Worm (Caenorhabditis elegans) whole organism, young adult: ENCODE data around the gene gsto-1.

Source experiments
- B0336.3 ChIP-seq: fragments of 200-800 bp; sonication (Bioruptor generic); IDR thresholded peaks from 2 replicates; pipeline ENCODE4 v1.3.6; 2022; ENCODE audit warnings: missing genetic modification characterization, missing compliant biosample characterization
- C17E4.6 ChIP-seq: fragments of 200-800 bp; sonication (Bioruptor generic); IDR thresholded peaks from 2 replicates; pipeline ENCODE4 v1.3.6; 2022; ENCODE audit warnings: missing genetic modification reagents, missing genetic modification characterization, missing compliant biosample characterization
- akir-1 ChIP-seq: fragments of 200-800 bp; sonication (Bioruptor generic); optimal IDR thresholded peaks from 2 replicates; lab custom pipeline; 2018; ENCODE audit warnings: mild to moderate bottlenecking, missing genetic modification characterization, moderate library complexity, missing compliant biosample characterization
- ama-1 ChIP-seq, 3 experiments: fragments of 150-350 bp in 1 of 3; sonication (generic microtip) in 2 of 3; optimal IDR thresholded peaks; 2 replicates each; lab custom pipeline; 2014 to 2018; ENCODE audit warnings: missing biosample characterization in 2 of 3, missing genetic modification characterization in 2 of 3, missing genetic modification reagents in 2 of 3
- ceh-100 ChIP-seq: fragments of 200-800 bp; sonication (Bioruptor generic); IDR thresholded peaks from 2 replicates; pipeline ENCODE4 v1.3.6; 2022; ENCODE audit warnings: missing genetic modification reagents, missing genetic modification characterization, missing compliant biosample characterization
- pha-4 ChIP-seq: fragments of 150-350 bp; sonication (generic microtip); optimal IDR thresholded peaks from 2 replicates; lab custom pipeline; 2014; ENCODE audit warnings: missing biosample characterization, missing genetic modification reagents, missing genetic modification characterization
- repo-1 ChIP-seq: sonication (generic microtip); optimal IDR thresholded peaks from 2 replicates; lab custom pipeline; 2017; ENCODE audit warnings: mild to moderate bottlenecking, missing genetic modification characterization, missing compliant biosample characterization
- sea-2 ChIP-seq: fragments of 200-800 bp; sonication (Bioruptor generic); IDR thresholded peaks from 2 replicates; pipeline ENCODE4 v1.3.6; 2022; ENCODE audit warnings: missing genetic modification characterization, missing compliant biosample characterization

DNA sequence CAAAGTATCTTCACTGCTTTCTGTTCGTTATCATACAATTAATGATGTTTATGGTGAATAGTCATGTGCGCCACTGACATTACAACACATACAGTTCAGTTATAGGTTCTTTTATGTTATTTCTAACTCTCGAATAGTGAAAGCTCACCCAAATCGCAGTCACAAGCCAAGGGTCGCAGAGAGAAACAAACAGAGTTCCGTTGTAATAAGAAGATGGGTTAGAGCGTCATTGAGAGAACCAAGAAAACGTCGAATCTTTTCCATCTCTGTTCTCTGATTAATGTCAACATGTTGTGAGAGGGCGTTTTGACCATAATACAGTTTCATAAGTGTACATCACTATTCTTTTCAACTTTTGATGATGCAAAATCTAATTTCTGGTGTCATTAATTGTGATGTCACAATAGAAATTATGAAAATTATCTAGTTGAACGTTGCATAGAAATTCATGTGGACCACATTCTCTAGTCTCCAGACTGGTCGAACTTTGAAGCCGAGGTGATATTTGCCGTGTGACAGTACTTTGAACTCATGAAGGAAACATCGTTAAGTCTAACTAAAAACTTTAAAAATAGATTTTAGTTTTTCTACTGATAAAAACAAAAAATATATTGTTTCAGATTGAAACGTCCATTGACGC is 27.3 kb upstream of the gsto-1 start:
- TF ChIP-seq ama-1 (optimal IDR thresholded peaks at IDR 0.05; lab: Kevin White, UChicago) = no peak
- TF ChIP-seq ama-1 (GFP tag; optimal IDR thresholded peaks at IDR 0.05; lab: Kevin White, UChicago) = no peak
- peak; percentile 65 for TF ChIP-seq pha-4 (tag; lab: Kevin White, UChicago)
- TF ChIP-seq akir-1 (GFP tag; lab: Kevin White, UChicago) = no peak
- peak; percentile 24; the same call in 1 of the 2 replicates for TF ChIP-seq B0336.3 (GFP tag; lab: Robert Waterston, UW)
- TF ChIP-seq ceh-100 (GFP tag; lab: Robert Waterston, UW) = no peak
- TF ChIP-seq repo-1 (tag; lab: Kevin White, UChicago) = no peak
- TF ChIP-seq C17E4.6 = no peak
- no peak for TF ChIP-seq sea-2 (GFP tag; lab: Robert Waterston, UW)
